Worm (Caenorhabditis elegans) whole organism, L2 larva: ENCODE data around the gene C03B1.4.

Source experiments
- R02D3.7 ChIP-seq: fragments of 150-350 bp; optimal IDR thresholded peaks from 2 replicates; lab custom pipeline; 2014; ENCODE audit warnings: missing biosample characterization, missing genetic modification characterization
- ZK546.5 ChIP-seq: sonication (generic microtip); optimal IDR thresholded peaks from 2 replicates; lab custom pipeline; 2017; ENCODE audit warnings: missing biosample characterization, missing genetic modification characterization
- aly-2 ChIP-seq: fragments of 150-350 bp; optimal IDR thresholded peaks from 2 replicates; lab custom pipeline; 2014; ENCODE audit warnings: missing biosample characterization, missing genetic modification characterization
- ama-1 ChIP-seq: fragments of 150-350 bp; optimal IDR thresholded peaks from 2 replicates; lab custom pipeline; 2018; ENCODE audit warnings: inconsistent platforms
- nhr-23 ChIP-seq: fragments of 150-350 bp; optimal IDR thresholded peaks from 2 replicates; lab custom pipeline; 2014; ENCODE audit warnings: missing biosample characterization, missing genetic modification reagents, missing genetic modification characterization
- nhr-25 ChIP-seq: fragments of 150-350 bp; sonication (generic microtip); optimal IDR thresholded peaks from 3 replicates; lab custom pipeline; 2014; ENCODE audit warnings: missing biosample characterization, missing genetic modification characterization
- nhr-6 ChIP-seq: fragments of 150-350 bp; optimal IDR thresholded peaks from 2 replicates; lab custom pipeline; 2014; ENCODE audit warnings: missing biosample characterization, missing genetic modification characterization
- nhr-77 ChIP-seq: fragments of 150-350 bp; optimal IDR thresholded peaks from 2 replicates; lab custom pipeline; 2014; ENCODE audit warnings: missing biosample characterization, missing genetic modification characterization
- unc-39 ChIP-seq: fragments of 150-350 bp; optimal IDR thresholded peaks from 2 replicates; lab custom pipeline; 2014; ENCODE audit warnings: missing biosample characterization, missing genetic modification characterization
- unc-55 ChIP-seq: fragments of 150-350 bp; sonication (generic microtip); optimal IDR thresholded peaks from 3 replicates; lab custom pipeline; 2014; ENCODE audit warnings: missing biosample characterization, missing genetic modification reagents, missing genetic modification characterization
- ztf-11 ChIP-seq: sonication (generic microtip); optimal IDR thresholded peaks from 2 replicates; lab custom pipeline; 2017; ENCODE audit warnings: missing biosample characterization, missing genetic modification characterization

ce11 chrX:6382930-6383329 lies 18.6 kb downstream of the C03B1.4 start:
- TF ChIP-seq nhr-6 (tag; lab: Kevin White, UChicago): no peak
- TF ChIP-seq nhr-25 (tag; lab: Kevin White, UChicago): peak; percentile 51
- TF ChIP-seq aly-2: no peak
- TF ChIP-seq unc-55 (GFP tag; lab: Kevin White, UChicago): no peak
- TF ChIP-seq unc-39 (tag; lab: Kevin White, UChicago): no peak
- TF ChIP-seq ZK546.5 (tag; lab: Kevin White, UChicago): no peak
- TF ChIP-seq ztf-11 (tag; lab: Kevin White, UChicago): no peak
- TF ChIP-seq nhr-23 (tag; lab: Kevin White, UChicago): no peak
- TF ChIP-seq ama-1: no peak
- no peak for TF ChIP-seq nhr-77 (tag; lab: Kevin White, UChicago)
- TF ChIP-seq R02D3.7: no peak
